Worm (Caenorhabditis elegans) whole organism, early embryonic: ENCODE measurements around the gene F21G4.3.

Experiments used
- B0310.2 ChIP-seq: sonication (generic microtip); optimal IDR thresholded peaks from 2 replicates; lab custom pipeline; 2016; ENCODE audit warnings: mild to moderate bottlenecking, missing genetic modification characterization, missing compliant biosample characterization
- F13C5.2 ChIP-seq: sonication (generic microtip); optimal IDR thresholded peaks from 2 replicates; lab custom pipeline; 2017; ENCODE audit warnings: mild to moderate bottlenecking, missing genetic modification characterization, inconsistent platforms, missing compliant biosample characterization
- aly-1 ChIP-seq: sonication (generic microtip); optimal IDR thresholded peaks from 2 replicates; lab custom pipeline; 2016; ENCODE audit warnings: missing genetic modification characterization, missing compliant biosample characterization
- ama-1 ChIP-seq: fragments of 150-350 bp; optimal IDR thresholded peaks from 2 replicates; lab custom pipeline; 2014
- ceh-13 ChIP-seq: fragments of 200-800 bp; sonication (Bioruptor generic); optimal IDR thresholded peaks from 2 replicates; lab custom pipeline; 2018; ENCODE audit warnings: mild to moderate bottlenecking, missing genetic modification characterization, missing compliant biosample characterization
- ceh-36 ChIP-seq: sonication (generic microtip); optimal IDR thresholded peaks from 2 replicates; lab custom pipeline; 2016; ENCODE audit warnings: missing genetic modification characterization, inconsistent platforms, missing compliant biosample characterization
- ets-7 ChIP-seq: sonication (generic microtip); optimal IDR thresholded peaks from 2 replicates; lab custom pipeline; 2016; ENCODE audit warnings: missing genotype, missing genetic modification characterization, missing compliant biosample characterization
- flt-1 ChIP-seq: fragments of 200-800 bp; sonication (Bioruptor generic); IDR thresholded peaks from 2 replicates; pipeline ENCODE4 v1.3.6; 2022; ENCODE audit warnings: missing genetic modification characterization, missing compliant biosample characterization
- hmbx-1 ChIP-seq: sonication (generic microtip); optimal IDR thresholded peaks from 2 replicates; lab custom pipeline; 2016; ENCODE audit warnings: mild to moderate bottlenecking, missing genetic modification characterization, missing compliant biosample characterization
- hmg-4 ChIP-seq: fragments of 200-800 bp; sonication (Bioruptor generic); optimal IDR thresholded peaks from 2 replicates; lab custom pipeline; 2018; ENCODE audit warnings: mild to moderate bottlenecking, missing genetic modification characterization, missing compliant biosample characterization
- hnd-1 ChIP-seq: sonication (generic microtip); optimal IDR thresholded peaks from 2 replicates; lab custom pipeline; 2016; ENCODE audit warnings: missing genetic modification characterization, missing compliant biosample characterization
- pes-1 ChIP-seq: fragments of 200-800 bp; sonication (Bioruptor generic); IDR thresholded peaks from 2 replicates; pipeline ENCODE4 v1.3.6; 2022; ENCODE audit warnings: missing genetic modification reagents, missing genetic modification characterization, missing compliant biosample characterization
- scrt-1 ChIP-seq: fragments of 200-800 bp; sonication (Bioruptor generic); IDR thresholded peaks from 2 replicates; pipeline ENCODE4 v1.3.6; 2022; ENCODE audit warnings: missing genetic modification characterization, missing compliant biosample characterization
- sea-1 ChIP-seq: fragments of 200-800 bp; sonication (Bioruptor generic); conservative IDR thresholded peaks from 2 replicates; pipeline ENCODE4 v1.3.6; 2022; ENCODE audit warnings: missing genetic modification characterization, missing compliant biosample characterization
- tbx-11 ChIP-seq: fragments of 200-800 bp; sonication (Bioruptor generic); IDR thresholded peaks from 2 replicates; pipeline ENCODE4 v1.3.6; 2022; ENCODE audit warnings: missing genetic modification characterization, missing compliant biosample characterization
- tbx-37 ChIP-seq: fragments of 200-800 bp; sonication (Bioruptor generic); conservative IDR thresholded peaks from 2 replicates; pipeline ENCODE4 v1.3.6; 2022; ENCODE audit warnings: missing genetic modification reagents, missing genetic modification characterization, missing compliant biosample characterization
- tra-4 ChIP-seq: sonication (generic microtip); optimal IDR thresholded peaks from 2 replicates; lab custom pipeline; 2017; ENCODE audit warnings: missing genetic modification characterization, missing compliant biosample characterization

The F21G4.3 gene

DNA sequence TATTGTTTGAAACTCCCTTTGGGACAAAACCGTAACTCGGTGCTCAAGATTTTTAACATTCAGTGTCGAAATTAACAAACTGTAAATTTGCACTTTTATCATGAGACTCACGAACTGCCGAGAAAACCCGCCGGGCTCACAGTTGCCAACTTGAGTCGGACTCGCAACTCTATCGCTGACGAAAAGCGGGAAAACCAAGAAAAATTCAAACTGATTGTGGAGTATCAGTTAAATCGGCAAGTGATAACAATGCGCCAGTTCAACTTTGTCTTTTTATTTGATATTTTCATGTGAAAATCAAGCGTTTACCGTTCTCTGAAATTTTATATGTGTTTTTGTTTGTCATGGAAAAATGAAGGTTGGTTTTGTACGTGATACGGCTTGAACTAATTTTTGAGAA, 12.4 kb upstream of the F21G4.3 start:
- no peak for TF ChIP-seq hmbx-1 (tag; lab: Kevin White, UChicago)
- TF ChIP-seq tra-4, result no peak
- no peak for TF ChIP-seq tbx-37 (GFP tag; lab: Robert Waterston, UW)
- TF ChIP-seq flt-1 (GFP tag; lab: Robert Waterston, UW), result no peak
- TF ChIP-seq aly-1 (tag; lab: Kevin White, UChicago), result no peak
- no peak for TF ChIP-seq hmg-4 (GFP tag; lab: Kevin White, UChicago)

DNA sequence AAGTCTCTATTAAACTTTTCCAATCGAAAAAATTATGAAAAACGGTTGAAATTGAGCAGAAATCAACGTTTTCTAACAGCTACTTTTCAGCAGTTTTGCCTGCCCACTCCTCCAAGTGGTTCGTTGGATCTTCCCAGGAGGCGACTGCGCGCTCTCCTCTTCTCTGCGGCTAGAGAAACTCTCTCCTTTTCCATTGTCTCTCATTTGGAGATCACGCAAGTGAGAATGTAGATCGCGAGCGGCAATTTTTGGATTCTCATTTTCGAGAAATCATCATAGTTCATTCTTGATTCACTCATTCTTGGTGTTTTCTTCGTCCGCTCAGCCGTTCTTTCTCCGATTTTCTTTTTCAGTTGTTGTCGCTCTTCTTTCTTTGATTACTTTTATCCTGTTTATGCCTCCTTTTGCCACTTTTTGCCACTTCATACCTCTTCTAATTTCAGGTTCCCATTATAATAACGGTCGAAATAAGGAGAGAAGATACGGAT, 11.1 kb upstream of the F21G4.3 start, which contains the start of gene mrp-4:
TSS of gene mrp-4 (plus strand) at position 438 of the 488 bp plus-strand sequence.
- TF ChIP-seq sea-1 (GFP tag; lab: Robert Waterston, UW) (no peak), F13C5.2 (tag; lab: Kevin White, UChicago) (no peak), aly-1 (tag; lab: Kevin White, UChicago) (no peak), pes-1 (GFP tag; lab: Robert Waterston, UW) (no peak), B0310.2 (tag; lab: Kevin White, UChicago) (no peak), tbx-11 (GFP tag; lab: Robert Waterston, UW) (no peak), tbx-37 (GFP tag; lab: Robert Waterston, UW) (no peak), flt-1 (GFP tag; lab: Robert Waterston, UW) (no peak), ceh-13 (GFP tag; lab: Kevin White, UChicago) (no peak), ceh-36 (tag; lab: Kevin White, UChicago) (no peak), tra-4 (no peak), ets-7 (no peak)

ce11 chrX:9892323-9892722, 2.6 kb upstream of the F21G4.3 start, which contains the start of gene F21G4.1:
Gene F21G4.1 (minus strand): TSS chrX:9892328.
- TF ChIP-seq F13C5.2 (tag; lab: Kevin White, UChicago) (no peak), hmbx-1 (tag; lab: Kevin White, UChicago) (no peak), tbx-11 (GFP tag; lab: Robert Waterston, UW) (no peak)

ce11 chrX:9893069-9893468, 1.9 kb upstream of the F21G4.3 start:
- no peak for TF ChIP-seq hmg-4 (GFP tag; lab: Kevin White, UChicago)
- TF ChIP-seq sea-1 (GFP tag; lab: Robert Waterston, UW), result no peak
- TF ChIP-seq ceh-36 (tag; lab: Kevin White, UChicago), result no peak
- no peak for TF ChIP-seq pes-1 (GFP tag; lab: Robert Waterston, UW)
- no peak for TF ChIP-seq hnd-1 (tag; lab: Kevin White, UChicago)

ce11 chrX:9899426-9900131, 4.6 kb downstream of the F21G4.3 start, which contains the start of gene phf-34:
Gene phf-34 (minus strand): TSS chrX:9899476.
- peak; percentile 22 for TF ChIP-seq aly-1 (tag; lab: Kevin White, UChicago)
- TF ChIP-seq tbx-11 (GFP tag; lab: Robert Waterston, UW), result no peak

DNA sequence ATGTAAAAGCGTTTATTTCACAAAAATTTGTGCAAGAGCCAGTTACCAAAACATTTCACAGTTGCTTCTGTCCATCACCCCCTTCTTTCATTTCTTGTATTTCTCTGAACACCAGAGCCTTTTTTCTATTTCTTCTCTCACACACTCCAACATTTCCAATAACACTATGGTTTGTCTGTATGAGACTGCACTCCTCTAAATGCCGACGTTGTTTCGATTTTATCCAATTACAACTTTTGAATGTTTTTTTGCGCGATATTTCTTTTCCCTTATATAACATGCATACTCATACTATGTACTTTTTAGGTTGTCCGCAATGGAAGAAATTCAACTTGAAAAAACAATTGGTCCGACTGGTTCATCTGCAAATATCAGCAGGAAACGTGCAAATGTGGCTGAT, 10.9 kb downstream of the F21G4.3 start, which contains the start of gene F21G4.5:
TSS of gene F21G4.5 (plus strand) at position 301 of the 400 bp plus-strand sequence.
- TF ChIP-seq ets-7 (no peak), pes-1 (GFP tag; lab: Robert Waterston, UW) (no peak), ceh-36 (tag; lab: Kevin White, UChicago) (no peak), hnd-1 (tag; lab: Kevin White, UChicago) (no peak), ceh-13 (GFP tag; lab: Kevin White, UChicago) (no peak), hmbx-1 (tag; lab: Kevin White, UChicago) (no peak), tbx-37 (GFP tag; lab: Robert Waterston, UW) (no peak), tra-4 (no peak), F13C5.2 (tag; lab: Kevin White, UChicago) (no peak), ama-1 (lab: Kevin White, UChicago) (no peak), hmg-4 (GFP tag; lab: Kevin White, UChicago) (no peak), flt-1 (GFP tag; lab: Robert Waterston, UW) (no peak), sea-1 (GFP tag; lab: Robert Waterston, UW) (no peak), scrt-1 (no peak), B0310.2 (tag; lab: Kevin White, UChicago) (no peak), aly-1 (tag; lab: Kevin White, UChicago) (no peak), tbx-11 (GFP tag; lab: Robert Waterston, UW) (no peak)

DNA sequence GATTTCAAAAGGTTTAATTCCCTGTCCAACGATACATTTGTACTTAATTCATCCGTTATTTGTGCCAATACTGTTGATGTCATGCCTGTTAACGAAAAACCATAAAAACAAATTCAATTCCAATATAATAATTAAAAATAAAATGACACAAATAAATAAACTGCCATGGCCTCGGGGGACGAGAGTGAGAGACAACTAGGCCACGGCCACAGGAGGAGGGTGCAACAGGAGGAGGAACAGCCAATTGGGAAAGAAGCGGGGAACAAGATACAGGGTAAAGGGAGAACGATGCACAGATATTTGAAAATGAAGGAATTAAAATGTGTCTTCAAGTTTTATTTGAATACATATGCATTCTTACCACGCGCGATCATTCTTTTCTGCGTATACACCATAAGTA, 22.4 kb downstream of the F21G4.3 start, which contains the start of gene F21G4.6:
TSS of gene F21G4.6 (minus strand) at position 87 of the 400 bp plus-strand sequence.
- TF ChIP-seq tbx-37 (GFP tag; lab: Robert Waterston, UW) (0 out of 2 replicates have a peak, but pooled peaks have one; percentile 33), tbx-11 (GFP tag; lab: Robert Waterston, UW) (no peak)

DNA sequence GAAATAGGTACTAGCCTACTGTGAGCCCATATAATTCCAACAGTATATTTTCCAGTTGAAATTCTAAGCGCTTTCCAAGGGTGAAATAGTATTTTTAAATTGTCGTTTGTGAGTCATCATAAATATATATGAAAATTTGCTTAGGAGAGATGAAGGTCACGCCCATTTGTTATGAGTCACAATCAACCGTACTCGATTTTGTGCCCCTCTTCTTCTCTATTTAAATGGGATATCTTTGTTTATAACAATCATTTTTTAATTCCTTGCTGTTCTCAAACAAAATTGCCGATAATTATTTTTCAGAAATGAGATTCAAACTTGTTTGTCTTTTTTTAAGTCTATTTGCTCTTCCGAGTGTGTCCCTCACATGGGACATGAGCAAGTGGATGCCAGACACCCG, 24.1 kb downstream of the F21G4.3 start, which contains the start of gene folr-1:
TSS of gene folr-1 (plus strand) at position 301 of the 400 bp plus-strand sequence.
- TF ChIP-seq ets-7 (no peak), F13C5.2 (tag; lab: Kevin White, UChicago) (no peak), pes-1 (GFP tag; lab: Robert Waterston, UW) (no peak), hmg-4 (GFP tag; lab: Kevin White, UChicago) (no peak), tbx-37 (GFP tag; lab: Robert Waterston, UW) (no peak), tra-4 (no peak), sea-1 (GFP tag; lab: Robert Waterston, UW) (no peak), hnd-1 (tag; lab: Kevin White, UChicago) (no peak)
